Worm (Caenorhabditis elegans) whole organism, midembryonic: ENCODE data around the gene Y27F2A.10.

Experiments used
- cog-1 ChIP-seq: sonication (generic microtip); optimal IDR thresholded peaks from 2 replicates; lab custom pipeline; 2016; ENCODE audit warnings: missing genetic modification characterization, missing compliant biosample characterization
- flt-1 ChIP-seq: fragments of 200-800 bp; sonication (Bioruptor generic); IDR thresholded peaks from 2 replicates; pipeline ENCODE4 v1.3.6; 2022; ENCODE audit warnings: missing genetic modification characterization, missing compliant biosample characterization

ce11 chrII:3156749-3157148 is 15.3 kb downstream of the Y27F2A.10 start, which contains the start of gene sri-33:
- no peak for TF ChIP-seq flt-1
- TF ChIP-seq cog-1 = no peak
